Worm (Caenorhabditis elegans): ENCODE results near the gene E02H1.6.

E02H1.6 gene

ce11 chrII:9619402-9619862, 22.9 kb downstream of the E02H1.6 start (continued):
- TF ChIP-seq zip-11 (GFP tag; IDR thresholded peaks at IDR 0.05) (no peak), saeg-2 (GFP tag; IDR thresholded peaks at IDR 0.05) (0 out of 2 replicates have a peak, but pooled peaks have one; percentile 18), php-3 (GFP tag; IDR thresholded peaks at IDR 0.05) (0 out of 2 replicates have a peak, but pooled peaks have one; percentile 36), nhr-42 (GFP tag; IDR thresholded peaks at IDR 0.05) (no peak), duxl-1 (tag; optimal IDR thresholded peaks at IDR 0.05; ENCODE audit: poor library complexity) (no peak), ztf-7 (tag; optimal IDR thresholded peaks at IDR 0.05) (no peak), zfp-3 (GFP tag; conservative IDR thresholded peaks at IDR 0.05) (no peak), mes-2 (tag; optimal IDR thresholded peaks at IDR 0.05; ENCODE audit: poor library complexity, severe bottlenecking) (peak; percentile 39), ces-1 (GFP tag; optimal IDR thresholded peaks at IDR 0.05) (no peak), zag-1 (tag; optimal IDR thresholded peaks at IDR 0.05) (no peak), ceh-62 (tag; optimal IDR thresholded peaks at IDR 0.05) (no peak), daf-8 (GFP tag; IDR thresholded peaks at IDR 0.05) (no peak), nhr-41 (GFP tag; IDR thresholded peaks at IDR 0.05) (0 out of 2 replicates have a peak, but pooled peaks have one; percentile 53), Y5F2A.4 (GFP tag; optimal IDR thresholded peaks at IDR 0.05) (no peak), nhr-6 (tag; optimal IDR thresholded peaks at IDR 0.05) (no peak), egl-43 (GFP tag; IDR thresholded peaks at IDR 0.05) (0 out of 2 replicates have a peak, but pooled peaks have one; percentile 7)

- TF ChIP-seq ceh-28 (tag; optimal IDR thresholded peaks at IDR 0.05) (no peak), daf-12 (tag; optimal IDR thresholded peaks at IDR 0.05) (no peak), nhr-76 (tag; optimal IDR thresholded peaks at IDR 0.05) (no peak), Y5F2A.4 (GFP tag; optimal IDR thresholded peaks at IDR 0.05) (no peak), rbr-2 (tag; optimal IDR thresholded peaks at IDR 0.05) (no peak), pqm-1 (tag; optimal IDR thresholded peaks at IDR 0.05) (peak; percentile 41), zip-2 (tag; optimal IDR thresholded peaks at IDR 0.05) (peak; percentile 14), lin-39 (tag; optimal IDR thresholded peaks at IDR 0.05) (no peak), mxl-3 (GFP tag; optimal IDR thresholded peaks at IDR 0.05) (peak; percentile 48), R02D3.7 (tag; optimal IDR thresholded peaks at IDR 0.05) (no peak), ztf-7 (tag; optimal IDR thresholded peaks at IDR 0.05) (no peak), egl-27 (tag; optimal IDR thresholded peaks at IDR 0.05) (no peak), nhr-28 (tag; optimal IDR thresholded peaks at IDR 0.05) (peak; percentile 66), nhr-77 (tag; optimal IDR thresholded peaks at IDR 0.05) (no peak), ceh-20 (GFP tag; IDR thresholded peaks at IDR 0.05) (no peak), hlh-11 (tag; optimal IDR thresholded peaks at IDR 0.05) (peak; percentile 75), attf-4 (tag; optimal IDR thresholded peaks at IDR 0.05) (no peak), lir-3 (tag; optimal IDR thresholded peaks at IDR 0.05) (no peak), skn-1 (tag; optimal IDR thresholded peaks at IDR 0.05) (no peak), mxl-2 (GFP tag; conservative IDR thresholded peaks at IDR 0.05) (no peak), snpc-4 (tag; optimal IDR thresholded peaks at IDR 0.05) (no peak), cey-2 (tag; optimal IDR thresholded peaks at IDR 0.05; ENCODE audit: borderline replicate concordance, insufficient read depth) (no peak), sdz-12 (GFP tag; optimal IDR thresholded peaks at IDR 0.05) (no peak), nhr-48 (tag; optimal IDR thresholded peaks at IDR 0.05) (peak; percentile 35), nhr-11 (tag; optimal IDR thresholded peaks at IDR 0.05) (peak; percentile 24), lin-38 (GFP tag; IDR thresholded peaks at IDR 0.05) (peak; percentile 7; the same call in 1 of the 2 replicates), pha-4 (GFP tag; IDR thresholded peaks at IDR 0.05) (no peak), pha-4 (tag; optimal IDR thresholded peaks at IDR 0.05) (no peak), vab-7 (GFP tag; IDR thresholded peaks at IDR 0.05) (no peak), unc-39 (tag; optimal IDR thresholded peaks at IDR 0.05) (no peak), lin-29 (GFP tag; IDR thresholded peaks at IDR 0.05) (no peak), aha-1 (tag) (no peak), dve-1 (tag; optimal IDR thresholded peaks at IDR 0.05; ENCODE audit: insufficient read depth) (peak; percentile 3), nhr-237 (tag; optimal IDR thresholded peaks at IDR 0.05) (no peak), mdt-29 (GFP tag; IDR thresholded peaks at IDR 0.05) (no peak), hlh-30 (tag; optimal IDR thresholded peaks at IDR 0.05; ENCODE audit: insufficient read depth) (peak; percentile 34), F37D6.2 (tag; optimal IDR thresholded peaks at IDR 0.05) (no peak)
These were observed 23.6 kb downstream of the E02H1.6 start for ce11 chrII:9619995-9620535.
